Fruit fly (Drosophila melanogaster) whole organism, pupa: Measurements from ENCODE around the gene CG14718.

Experiments used
- CG10348 ChIP-seq: fragments of 200-800 bp; sonication (Bioruptor generic); IDR thresholded peaks from 2 replicates; pipeline ENCODE4 v1.3.6; 2022; ENCODE audit warnings: missing biosample characterization, missing genetic modification characterization
- CG13204 ChIP-seq: fragments of 200-800 bp; sonication (Bioruptor generic); optimal IDR thresholded peaks from 2 replicates; lab custom pipeline; 2018; ENCODE audit warnings: missing biosample characterization, mild to moderate bottlenecking, missing genetic modification characterization, moderate library complexity
- CG14655 ChIP-seq: fragments of 200-800 bp; sonication (Bioruptor generic); optimal IDR thresholded peaks from 3 replicates; lab custom pipeline; 2017; ENCODE audit warnings: mild to moderate bottlenecking, missing biosample characterization, missing genetic modification reagents, missing genetic modification characterization
- CG32121 ChIP-seq: fragments of 200-800 bp; sonication (Bioruptor generic); IDR thresholded peaks from 2 replicates; pipeline ENCODE4 v1.3.6; 2022; ENCODE audit warnings: missing biosample characterization, missing genetic modification characterization
- CG8159 ChIP-seq: fragments of 200-800 bp; sonication (Bioruptor generic); optimal IDR thresholded peaks from 3 replicates; lab custom pipeline; 2018; ENCODE audit warnings: missing biosample characterization, mild to moderate bottlenecking, missing genetic modification characterization, moderate library complexity
- D1 ChIP-seq: fragments of 200-800 bp; sonication (Bioruptor generic); optimal IDR thresholded peaks from 2 replicates; lab custom pipeline; 2018; ENCODE audit warnings: missing biosample characterization, mild to moderate bottlenecking, missing genetic modification characterization, moderate library complexity
- EcR ChIP-seq: fragments of 200-800 bp; sonication (Bioruptor generic); optimal IDR thresholded peaks from 3 replicates; lab custom pipeline; 2019; ENCODE audit warnings: missing biosample characterization, missing genetic modification characterization, mild to moderate bottlenecking, moderate library complexity, missing genetic modification reagents
- Ets98B ChIP-seq: fragments of 200-800 bp; sonication (Bioruptor generic); IDR thresholded peaks from 2 replicates; pipeline ENCODE4 v1.3.6; 2022; ENCODE audit warnings: missing biosample characterization, missing genetic modification characterization
- Pif1B ChIP-seq: fragments of 200-800 bp; sonication (Bioruptor generic); optimal IDR thresholded peaks from 3 replicates; lab custom pipeline; 2016; ENCODE audit warnings: missing biosample characterization, missing genetic modification characterization
- gl ChIP-seq: fragments of 200-800 bp; sonication (Bioruptor generic); optimal IDR thresholded peaks from 2 replicates; lab custom pipeline; 2018; ENCODE audit warnings: missing biosample characterization, mild to moderate bottlenecking, missing genetic modification characterization

dm6 chr3R:11711376-11711775, 11.0 kb downstream of the CG14718 start, which contains the start of gene CG14720:
- TF ChIP-seq Pif1B (GFP tag; lab: Kevin White, UChicago) (no peak), CG32121 (GFP tag; lab: Robert Waterston, UW) (no peak), EcR (GFP tag; lab: Kevin White, UChicago) (no peak), Ets98B (no peak), CG10348 (GFP tag; lab: Robert Waterston, UW) (no peak), CG13204 (GFP tag; lab: Kevin White, UChicago) (no peak), D1 (tag; lab: Kevin White, UChicago) (no peak), CG14655 (GFP tag; lab: Kevin White, UChicago) (no peak), gl (tag; lab: Kevin White, UChicago) (no peak), CG8159 (tag; lab: Kevin White, UChicago) (no peak)
